Worm (Caenorhabditis elegans) whole organism, L3 larva: Measurements from ENCODE around the gene rga-9.

Source experiments
- R02D3.7 ChIP-seq: fragments of 150-350 bp; optimal IDR thresholded peaks from 2 replicates; lab custom pipeline; 2014; ENCODE audit warnings: missing biosample characterization, missing genetic modification characterization
- ZK546.5 ChIP-seq: sonication (generic microtip); optimal IDR thresholded peaks from 2 replicates; lab custom pipeline; 2017; ENCODE audit warnings: missing biosample characterization, missing genetic modification characterization
- aly-2 ChIP-seq: fragments of 150-350 bp; optimal IDR thresholded peaks from 2 replicates; lab custom pipeline; 2014; ENCODE audit warnings: missing biosample characterization, missing genetic modification characterization
- ama-1 ChIP-seq: fragments of 150-350 bp; optimal IDR thresholded peaks from 2 replicates; lab custom pipeline; 2018
- ceh-28 ChIP-seq: fragments of 150-350 bp; optimal IDR thresholded peaks from 2 replicates; lab custom pipeline; 2014; ENCODE audit warnings: missing biosample characterization, missing genetic modification reagents, missing genetic modification characterization
- ceh-82 ChIP-seq: fragments of 150-350 bp; optimal IDR thresholded peaks from 2 replicates; lab custom pipeline; 2014; ENCODE audit warnings: missing biosample characterization, missing genetic modification characterization
- daf-12 ChIP-seq: fragments of 150-350 bp; optimal IDR thresholded peaks from 2 replicates; lab custom pipeline; 2014; ENCODE audit warnings: missing biosample characterization, missing genetic modification reagents, missing genetic modification characterization
- egl-27 ChIP-seq: sonication (generic microtip); optimal IDR thresholded peaks from 4 replicates; lab custom pipeline; 2017; ENCODE audit warnings: missing biosample characterization, missing genetic modification reagents, missing genetic modification characterization
- egl-5 ChIP-seq: fragments of 150-350 bp; optimal IDR thresholded peaks from 2 replicates; lab custom pipeline; 2017; ENCODE audit warnings: missing biosample characterization, missing genetic modification reagents, missing genetic modification characterization, inconsistent platforms
- elt-1 ChIP-seq: fragments of 150-350 bp; optimal IDR thresholded peaks from 2 replicates; lab custom pipeline; 2014; ENCODE audit warnings: missing biosample characterization, missing genetic modification characterization
- elt-2 ChIP-seq: sonication (generic microtip); optimal IDR thresholded peaks from 2 replicates; lab custom pipeline; 2016; ENCODE audit warnings: missing genetic modification reagents, mild to moderate bottlenecking, missing genetic modification characterization, missing compliant biosample characterization
- elt-3 ChIP-seq, 3 experiments: fragments of 150-350 bp in 1 of 3; sonication (generic microtip) in 2 of 3; optimal IDR thresholded peaks; 2 replicates in 2 of 3; 4 replicates in 1 of 3; lab custom pipeline; 2014 to 2017; ENCODE audit warnings: missing biosample characterization in 3 of 3, missing genetic modification characterization in 3 of 3
- eor-1 ChIP-seq, 2 experiments: fragments of 150-350 bp; optimal IDR thresholded peaks; 2 replicates each; lab custom pipeline; 2014 to 2018; ENCODE audit warnings: missing biosample characterization in 2 of 2, missing genetic modification characterization in 2 of 2
- fkh-2 ChIP-seq: fragments of 150-350 bp; optimal IDR thresholded peaks from 2 replicates; lab custom pipeline; 2014; ENCODE audit warnings: missing biosample characterization, missing genetic modification reagents, missing genetic modification characterization
- fos-1 ChIP-seq: fragments of 150-350 bp; optimal IDR thresholded peaks from 2 replicates; lab custom pipeline; 2014; ENCODE audit warnings: missing biosample characterization, missing genetic modification characterization
- hmg-11 ChIP-seq: sonication (generic microtip); optimal IDR thresholded peaks from 2 replicates; lab custom pipeline; 2016; ENCODE audit warnings: missing genetic modification characterization, missing compliant biosample characterization
- jun-1 ChIP-seq: fragments of 150-350 bp; optimal IDR thresholded peaks from 2 replicates; lab custom pipeline; 2014; ENCODE audit warnings: missing biosample characterization, missing genetic modification reagents, missing genetic modification characterization
- lin-15B ChIP-seq: fragments of 150-350 bp; optimal IDR thresholded peaks from 2 replicates; lab custom pipeline; 2014; ENCODE audit warnings: missing biosample characterization, missing genetic modification characterization
- lin-39 ChIP-seq: fragments of 150-350 bp; optimal IDR thresholded peaks from 2 replicates; lab custom pipeline; 2018; ENCODE audit warnings: missing biosample characterization, missing genetic modification reagents, missing genetic modification characterization
- lsy-12 ChIP-seq: sonication (generic microtip); optimal IDR thresholded peaks from 2 replicates; lab custom pipeline; 2016; ENCODE audit warnings: mild to moderate bottlenecking, missing genetic modification characterization, missing compliant biosample characterization
- mdl-1 ChIP-seq: fragments of 150-350 bp; optimal IDR thresholded peaks from 2 replicates; lab custom pipeline; 2014; ENCODE audit warnings: missing biosample characterization, missing genetic modification characterization
- mml-1 ChIP-seq: fragments of 150-350 bp; sonication (generic microtip); optimal IDR thresholded peaks from 3 replicates; lab custom pipeline; 2014; ENCODE audit warnings: missing biosample characterization, missing genetic modification characterization
- nfya-1 ChIP-seq: sonication (generic microtip); optimal IDR thresholded peaks from 2 replicates; lab custom pipeline; 2017; ENCODE audit warnings: missing genetic modification characterization, mild to moderate bottlenecking, missing compliant biosample characterization, antibody characterized with exemption, moderate library complexity; ENCODE audit not compliant: insufficient read depth
- nhr-11 ChIP-seq: fragments of 150-350 bp; optimal IDR thresholded peaks from 2 replicates; lab custom pipeline; 2014; ENCODE audit warnings: missing biosample characterization, missing genetic modification characterization
- nhr-12 ChIP-seq: fragments of 150-350 bp; optimal IDR thresholded peaks from 2 replicates; lab custom pipeline; 2014; ENCODE audit warnings: missing biosample characterization, missing genetic modification characterization
- nhr-23 ChIP-seq: fragments of 150-350 bp; optimal IDR thresholded peaks from 2 replicates; lab custom pipeline; 2014; ENCODE audit warnings: missing biosample characterization, missing genetic modification reagents, missing genetic modification characterization
- nhr-237 ChIP-seq: fragments of 150-350 bp; optimal IDR thresholded peaks from 2 replicates; lab custom pipeline; 2014; ENCODE audit warnings: missing biosample characterization, missing genetic modification characterization
- nhr-25 ChIP-seq: sonication (generic microtip); optimal IDR thresholded peaks from 2 replicates; lab custom pipeline; 2017; ENCODE audit warnings: missing biosample characterization, missing genetic modification characterization
- nhr-28 ChIP-seq: fragments of 150-350 bp; optimal IDR thresholded peaks from 2 replicates; lab custom pipeline; 2014; ENCODE audit warnings: missing biosample characterization, missing genetic modification characterization
- nhr-43 ChIP-seq: sonication (generic microtip); optimal IDR thresholded peaks from 2 replicates; lab custom pipeline; 2016; ENCODE audit warnings: mild to moderate bottlenecking, missing genetic modification characterization, missing compliant biosample characterization; ENCODE audit not compliant: poor library complexity, severe bottlenecking
- nhr-67 ChIP-seq: fragments of 150-350 bp; optimal IDR thresholded peaks from 2 replicates; lab custom pipeline; 2014; ENCODE audit warnings: missing biosample characterization, missing genetic modification characterization
- nhr-76 ChIP-seq: fragments of 150-350 bp; sonication (generic microtip); optimal IDR thresholded peaks from 5 replicates; lab custom pipeline; 2014; ENCODE audit warnings: missing biosample characterization, missing genetic modification characterization
- nhr-77 ChIP-seq: fragments of 150-350 bp; optimal IDR thresholded peaks from 2 replicates; lab custom pipeline; 2014; ENCODE audit warnings: missing biosample characterization, missing genetic modification characterization
- pha-4 ChIP-seq: fragments of 150-350 bp; optimal IDR thresholded peaks from 2 replicates; lab custom pipeline; 2014; ENCODE audit warnings: missing biosample characterization, missing genetic modification reagents, missing genetic modification characterization
- pqm-1 ChIP-seq: fragments of 150-350 bp; optimal IDR thresholded peaks from 2 replicates; lab custom pipeline; 2017; ENCODE audit warnings: missing biosample characterization, missing genetic modification characterization, inconsistent platforms
- sea-2 ChIP-seq: fragments of 150-350 bp; sonication (generic microtip); optimal IDR thresholded peaks from 4 replicates; lab custom pipeline; 2014; ENCODE audit warnings: missing biosample characterization, missing genetic modification reagents, missing genetic modification characterization
- skn-1 ChIP-seq: fragments of 150-350 bp; optimal IDR thresholded peaks from 2 replicates; lab custom pipeline; 2014; ENCODE audit warnings: missing biosample characterization, missing genetic modification characterization
- snpc-4 ChIP-seq: fragments of 150-350 bp; optimal IDR thresholded peaks from 2 replicates; lab custom pipeline; 2014; ENCODE audit warnings: missing biosample characterization, missing genetic modification characterization
- tbx-2 ChIP-seq: sonication (generic microtip); optimal IDR thresholded peaks from 2 replicates; lab custom pipeline; 2016; ENCODE audit warnings: mild to moderate bottlenecking, missing genetic modification characterization, missing compliant biosample characterization
- unc-39 ChIP-seq: sonication (generic microtip); optimal IDR thresholded peaks from 4 replicates; lab custom pipeline; 2017; ENCODE audit warnings: missing biosample characterization, missing genetic modification characterization
- zag-1 ChIP-seq: fragments of 150-350 bp; optimal IDR thresholded peaks from 2 replicates; lab custom pipeline; 2014; ENCODE audit warnings: missing biosample characterization, missing genetic modification characterization
- ztf-11 ChIP-seq: fragments of 150-350 bp; optimal IDR thresholded peaks from 2 replicates; lab custom pipeline; 2014; ENCODE audit warnings: missing biosample characterization, missing genetic modification characterization
- ztf-4 ChIP-seq: fragments of 150-350 bp; optimal IDR thresholded peaks from 2 replicates; lab custom pipeline; 2014; ENCODE audit warnings: missing biosample characterization, missing genetic modification characterization

The rga-9 gene

DNA sequence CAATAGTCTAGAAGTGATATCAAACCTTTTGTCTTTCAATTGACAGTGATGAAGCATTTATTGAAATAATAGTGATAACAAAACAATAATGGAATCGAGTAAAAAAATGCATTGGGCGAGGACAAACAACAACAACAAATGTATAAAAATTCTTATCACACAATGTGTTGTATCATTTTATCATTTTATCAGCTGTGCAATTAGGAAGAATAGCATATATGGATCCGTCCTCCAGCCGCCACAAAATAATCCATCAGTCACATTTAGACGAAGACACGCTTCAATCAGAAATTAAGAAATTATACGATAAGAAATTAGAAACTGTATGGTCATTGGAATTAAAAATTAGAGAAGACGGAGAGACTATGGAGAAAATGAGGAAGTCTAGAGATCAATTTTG is 16.4 kb upstream of the rga-9 start, which contains the start of gene tig-3:
TSS of gene tig-3 (minus strand) at position 200 of the 400 bp plus-strand sequence.
- TF ChIP-seq nhr-67 (tag; lab: Kevin White, UChicago) (no peak), lin-15B (tag; lab: Kevin White, UChicago) (no peak), nhr-23 (tag; lab: Kevin White, UChicago) (no peak), mml-1 (tag; lab: Kevin White, UChicago) (no peak), egl-27 (tag; lab: Kevin White, UChicago) (no peak), elt-2 (tag; lab: Kevin White, UChicago) (peak; percentile 75), nhr-11 (tag; lab: Kevin White, UChicago) (no peak)

DNA sequence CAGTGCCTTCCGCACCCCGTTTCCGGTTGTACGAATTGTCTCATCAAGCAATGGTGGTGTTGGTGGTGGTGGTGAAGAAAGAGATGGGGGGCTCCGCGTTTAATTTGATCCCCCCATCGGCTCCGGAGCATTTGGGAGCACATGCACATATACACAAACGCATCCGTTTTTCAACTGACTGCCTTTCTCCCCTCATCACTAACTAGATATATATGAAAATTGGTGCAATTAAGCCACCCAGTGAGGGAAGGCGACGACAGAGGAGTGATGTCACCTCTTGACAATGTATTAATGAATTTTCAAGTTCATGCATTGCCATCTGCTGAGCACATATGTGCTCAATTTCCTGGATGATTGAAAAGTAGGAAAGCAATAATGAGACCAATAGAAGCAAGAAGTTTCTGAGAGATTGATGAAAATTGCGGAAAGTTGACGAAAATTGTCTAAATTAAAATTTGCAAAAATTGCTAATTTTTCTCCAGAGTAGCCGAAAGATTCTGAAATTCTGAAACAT is 14.0 kb upstream of the rga-9 start:
- TF ChIP-seq fkh-2 (tag; lab: Kevin White, UChicago) (no peak), lin-39 (tag; lab: Kevin White, UChicago) (peak; percentile 10), nhr-23 (tag; lab: Kevin White, UChicago) (no peak)

DNA sequence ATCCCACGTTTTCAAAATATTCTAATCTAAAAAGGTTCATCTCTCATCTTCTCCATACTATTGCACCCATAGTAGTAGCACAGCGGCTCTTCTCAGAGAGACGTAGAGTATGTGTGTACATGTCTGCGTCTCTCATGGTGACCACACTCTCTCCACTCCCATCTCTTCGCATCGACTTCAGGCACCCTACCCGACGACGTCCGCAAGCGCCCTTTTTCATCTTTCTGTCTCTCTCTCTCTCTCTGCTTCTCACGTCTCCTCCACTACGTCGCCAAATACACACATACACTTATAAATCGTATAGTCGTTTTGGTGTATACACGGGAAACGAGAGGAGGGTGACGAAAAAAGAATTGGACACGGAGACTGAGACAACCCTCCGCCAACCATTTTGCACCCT is 12.2 kb upstream of the rga-9 start:
- TF ChIP-seq snpc-4 (tag; lab: Kevin White, UChicago) (peak; percentile 18), mdl-1 (tag; lab: Kevin White, UChicago) (no peak), ztf-11 (tag; lab: Kevin White, UChicago) (no peak), egl-5 (tag; lab: Kevin White, UChicago) (no peak), mml-1 (tag; lab: Kevin White, UChicago) (no peak), nhr-11 (tag; lab: Kevin White, UChicago) (no peak), sea-2 (no peak), elt-2 (tag; lab: Kevin White, UChicago) (no peak), lsy-12 (tag; lab: Kevin White, UChicago) (no peak), nhr-25 (tag; lab: Kevin White, UChicago) (no peak), egl-27 (tag; lab: Kevin White, UChicago) (no peak), fos-1 (tag; lab: Kevin White, UChicago) (no peak), fkh-2 (tag; lab: Kevin White, UChicago) (no peak), pqm-1 (tag; lab: Kevin White, UChicago) (no peak), nfya-1 (tag; lab: Kevin White, UChicago) (peak; percentile 68), unc-39 (no peak), jun-1 (tag; lab: Kevin White, UChicago) (no peak), lin-39 (tag; lab: Kevin White, UChicago) (peak; percentile 79), elt-1 (tag; lab: Kevin White, UChicago) (no peak), skn-1 (tag; lab: Kevin White, UChicago) (no peak), nhr-43 (tag; lab: Kevin White, UChicago) (no peak), lin-15B (tag; lab: Kevin White, UChicago) (peak; percentile 5), nhr-28 (tag; lab: Kevin White, UChicago) (no peak), ztf-4 (tag; lab: Kevin White, UChicago) (no peak), eor-1 (tag; optimal IDR thresholded peaks at IDR 0.05; lab: Kevin White, UChicago) (no peak), hmg-11 (tag; lab: Kevin White, UChicago) (peak; percentile 70), ceh-82 (tag; lab: Kevin White, UChicago) (no peak), nhr-77 (tag; lab: Kevin White, UChicago) (no peak), ama-1 (lab: Kevin White, UChicago) (no peak), nhr-76 (tag; lab: Kevin White, UChicago) (no peak), elt-3 (tag; optimal IDR thresholded peaks at IDR 0.05; lab: Kevin White, UChicago) (no peak), zag-1 (tag; lab: Kevin White, UChicago) (no peak), ceh-28 (tag; lab: Kevin White, UChicago) (no peak), pha-4 (no peak), R02D3.7 (no peak), tbx-2 (tag; lab: Kevin White, UChicago) (no peak), ZK546.5 (tag; lab: Kevin White, UChicago) (no peak), nhr-237 (tag; lab: Kevin White, UChicago) (no peak), nhr-12 (tag; lab: Kevin White, UChicago) (no peak), daf-12 (tag; lab: Kevin White, UChicago) (no peak), aly-2 (tag; lab: Kevin White, UChicago) (no peak)
